Worm (Caenorhabditis elegans): ENCODE data around the gene str-247.

ce11 chrV:3927522-3927921 is 26.3 kb upstream of the str-247 start:
- no peak for TF ChIP-seq sox-4 (tag; optimal IDR thresholded peaks at IDR 0.05)
- TF ChIP-seq ceh-30 (tag; optimal IDR thresholded peaks at IDR 0.05): no peak
- no peak for TF ChIP-seq ceh-45 (GFP tag; IDR thresholded peaks at IDR 0.05)
- no peak for TF ChIP-seq pha-4 (tag; optimal IDR thresholded peaks at IDR 0.05)
- TF ChIP-seq tbx-2 (tag; optimal IDR thresholded peaks at IDR 0.05): no peak
- TF ChIP-seq pqm-1 (tag; optimal IDR thresholded peaks at IDR 0.05): no peak
- TF ChIP-seq lin-11 (tag; optimal IDR thresholded peaks at IDR 0.05): no peak

Data from whole organism, late embryonic.